Fruit fly (Drosophila melanogaster): ENCODE data around the gene Mettl14.

Mettl14 gene

DNA sequence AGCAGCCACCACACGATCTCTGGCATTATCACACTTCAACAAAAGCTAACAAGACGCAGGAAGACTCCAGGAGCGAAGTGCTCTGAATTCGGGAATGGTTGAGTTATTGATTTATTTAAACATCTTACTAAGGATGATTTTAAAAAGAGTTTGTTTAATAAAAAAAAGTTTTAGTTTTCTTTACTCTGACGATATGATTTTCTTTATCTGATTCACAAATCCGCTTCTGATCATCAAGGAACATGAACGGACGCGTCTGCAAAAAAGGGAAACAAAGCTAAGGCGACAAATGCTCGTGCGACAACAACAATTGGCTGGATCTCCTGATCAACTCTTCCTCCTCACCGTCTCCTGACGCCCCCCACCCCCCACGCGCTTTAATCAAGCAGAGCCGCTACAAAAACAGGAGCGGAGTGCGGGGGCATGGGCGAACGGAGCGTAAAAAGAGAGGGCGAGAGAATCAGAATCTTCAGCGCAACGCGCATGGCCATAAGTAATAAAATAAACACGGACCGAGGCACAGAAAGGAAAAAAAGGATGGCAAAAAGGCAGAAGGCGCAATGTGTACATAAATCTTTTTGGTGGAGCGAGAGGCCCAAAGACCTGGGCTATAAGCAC lies 8.9 kb upstream of the Mettl14 start (continued):
- TF ChIP-seq ss (GFP tag; optimal IDR thresholded peaks at IDR 0.05) = peak; percentile 93 to 95
- TF ChIP-seq Smox (GFP tag; optimal IDR thresholded peaks at IDR 0.05) = peak; percentile 89
- TF ChIP-seq CG8319 (GFP tag; optimal IDR thresholded peaks at IDR 0.05) = peak; percentile 54
- TF ChIP-seq svp (GFP tag) = peak; percentile 98
- TF ChIP-seq CG11902 (GFP tag; optimal IDR thresholded peaks at IDR 0.05) = peak; percentile 91
- peak; percentile 65 for TF ChIP-seq acj6 (GFP tag; optimal IDR thresholded peaks at IDR 0.05)
- peak; percentile 72 for TF ChIP-seq CG7368 (GFP tag; optimal IDR thresholded peaks at IDR 0.05)
- peak; percentile 87 for TF ChIP-seq CG10669 (GFP tag; optimal IDR thresholded peaks at IDR 0.05)
- peak; percentile 89 for TF ChIP-seq spab (GFP tag; optimal IDR thresholded peaks at IDR 0.05)
- no peak for TF ChIP-seq dac (GFP tag; optimal IDR thresholded peaks at IDR 0.05)
- TF ChIP-seq esn (GFP tag; optimal IDR thresholded peaks at IDR 0.05) = peak; percentile 95
- peak; percentile 82 for TF ChIP-seq Ets96B (tag; optimal IDR thresholded peaks at IDR 0.05)
- TF ChIP-seq net (GFP tag; optimal IDR thresholded peaks at IDR 0.05) = peak; percentile 82
- TF ChIP-seq CG6163 (GFP tag; IDR thresholded peaks at IDR 0.05) = peak; percentile 56; the same call in 1 of the 3 replicates
- peak; percentile 76 for TF ChIP-seq Blimp-1 (GFP tag; optimal IDR thresholded peaks at IDR 0.05)
- peak; percentile 97 for TF ChIP-seq Eip78C (GFP tag)
- peak; percentile 91 for TF ChIP-seq fd59A (GFP tag; optimal IDR thresholded peaks at IDR 0.05)
- peak; percentile 86 for TF ChIP-seq CG10631 (GFP tag; optimal IDR thresholded peaks at IDR 0.05)
- TF ChIP-seq CG6808 (GFP tag; optimal IDR thresholded peaks at IDR 0.05) = peak; percentile 95
- peak; percentile 91 for TF ChIP-seq CG3919 (GFP tag; optimal IDR thresholded peaks at IDR 0.05)
- peak; percentile 94 for TF ChIP-seq CG3032 (tag; optimal IDR thresholded peaks at IDR 0.05)
- no peak for TF ChIP-seq CG32006 (GFP tag; optimal IDR thresholded peaks at IDR 0.05)
- peak; percentile 79 for TF ChIP-seq vri (GFP tag; optimal IDR thresholded peaks at IDR 0.05)
- TF ChIP-seq achi (GFP tag; optimal IDR thresholded peaks at IDR 0.05) = peak; percentile 87
- TF ChIP-seq Sox15 (GFP tag; optimal IDR thresholded peaks at IDR 0.05) = peak; percentile 78

DNA sequence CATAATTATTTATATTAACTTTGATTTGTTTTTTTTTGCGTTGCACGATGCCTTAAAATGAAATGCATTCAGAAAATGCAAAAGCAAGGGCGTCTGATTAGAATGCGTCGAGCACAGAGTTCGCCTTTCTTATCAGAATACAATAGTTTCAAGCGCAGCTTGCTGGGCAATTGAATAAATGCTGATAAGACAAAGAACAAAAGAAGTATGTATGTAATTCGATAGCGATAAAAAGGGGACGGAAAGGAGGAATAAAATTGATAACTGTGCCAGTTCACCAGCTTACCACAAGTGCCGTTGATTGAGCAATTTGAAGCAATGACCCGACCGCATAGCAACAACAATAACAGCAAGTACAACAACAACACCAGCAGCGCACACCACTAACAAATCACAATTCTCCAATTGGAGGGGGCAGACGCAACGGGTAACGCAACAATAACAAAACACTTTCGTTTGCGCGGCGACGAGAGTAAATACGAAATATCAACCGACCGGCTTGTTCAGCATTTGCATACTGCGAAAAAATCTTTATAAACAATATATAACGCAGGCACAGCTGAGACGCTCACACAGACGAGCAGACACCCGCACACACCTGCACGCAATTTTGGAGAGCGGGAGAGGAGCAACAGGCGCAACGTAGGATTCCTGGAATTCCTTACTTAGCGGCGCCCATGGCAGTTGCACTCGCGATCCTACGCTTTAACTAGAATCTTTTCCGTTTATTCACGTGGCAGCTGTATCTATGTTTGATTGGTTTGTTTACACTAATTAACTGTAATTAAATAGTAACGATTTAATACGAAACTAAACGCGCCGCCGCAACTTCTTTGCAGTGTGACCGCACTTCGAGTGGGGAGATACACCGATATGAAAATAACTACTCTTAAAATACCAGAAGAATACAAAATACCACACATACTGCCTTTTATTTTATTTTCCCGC lies 7.7 kb upstream of the Mettl14 start, which contains the start of gene Btk:
TSS of gene Btk (minus strand) at position 860 of the 948 bp plus-strand sequence.
- TF ChIP-seq salr (GFP tag; optimal IDR thresholded peaks at IDR 0.05) = no peak
- no peak for TF ChIP-seq CG32006 (GFP tag; optimal IDR thresholded peaks at IDR 0.05)
- TF ChIP-seq CG6163 (GFP tag; IDR thresholded peaks at IDR 0.05) = 0 out of 3 replicates have a peak, but pooled peaks have one; percentile 19
- no peak for TF ChIP-seq CG7368 (GFP tag; optimal IDR thresholded peaks at IDR 0.05)
- no peak for TF ChIP-seq CG34406 (GFP tag; optimal IDR thresholded peaks at IDR 0.05)
- TF ChIP-seq Hr38 (GFP tag; optimal IDR thresholded peaks at IDR 0.05) = no peak
- TF ChIP-seq eg (GFP tag; IDR thresholded peaks at IDR 0.05) = no peak
- TF ChIP-seq Lpt (GFP tag; optimal IDR thresholded peaks at IDR 0.05) = no peak
- TF ChIP-seq Sox102F (GFP tag; optimal IDR thresholded peaks at IDR 0.05) = no peak
- no peak for TF ChIP-seq dac (GFP tag; optimal IDR thresholded peaks at IDR 0.05)
- TF ChIP-seq acj6 (GFP tag; optimal IDR thresholded peaks at IDR 0.05) = no peak
- peak; percentile 27 for TF ChIP-seq Sox14 (GFP tag; optimal IDR thresholded peaks at IDR 0.05)
- TF ChIP-seq topi (GFP tag; optimal IDR thresholded peaks at IDR 0.05) = no peak
- TF ChIP-seq achi (GFP tag; optimal IDR thresholded peaks at IDR 0.05) = no peak
- TF ChIP-seq CG9139 (GFP tag; optimal IDR thresholded peaks at IDR 0.05) = no peak
- no peak for TF ChIP-seq vri (GFP tag; optimal IDR thresholded peaks at IDR 0.05)
- no peak for TF ChIP-seq CG6276 (GFP tag; optimal IDR thresholded peaks at IDR 0.05)
- TF ChIP-seq svp (GFP tag) = no peak
- TF ChIP-seq CG8319 (GFP tag; optimal IDR thresholded peaks at IDR 0.05) = no peak
- no peak for TF ChIP-seq CG3032 (tag; optimal IDR thresholded peaks at IDR 0.05)
- peak; percentile 61 for TF ChIP-seq fkh (GFP tag; optimal IDR thresholded peaks at IDR 0.05)
- no peak for TF ChIP-seq CG1621 (tag; optimal IDR thresholded peaks at IDR 0.05)
- TF ChIP-seq CG8119 (GFP tag; IDR thresholded peaks at IDR 0.05) = no peak
- TF ChIP-seq Met (GFP tag; optimal IDR thresholded peaks at IDR 0.05) = no peak
- no peak for TF ChIP-seq ss (GFP tag; optimal IDR thresholded peaks at IDR 0.05)
- no peak for TF ChIP-seq CG11294 (GFP tag; IDR thresholded peaks at IDR 0.05)
- TF ChIP-seq dsx (GFP tag; optimal IDR thresholded peaks at IDR 0.05; ENCODE audit: poor library complexity, severe bottlenecking) = peak; percentile 10
- peak; percentile 40 for TF ChIP-seq CG6854 (GFP tag; optimal IDR thresholded peaks at IDR 0.05)
- peak; percentile 83 for TF ChIP-seq Blimp-1 (GFP tag; optimal IDR thresholded peaks at IDR 0.05)

Data from whole organism, prepupa.